Fruit fly (Drosophila melanogaster) whole organism, embryonic: Measurements from ENCODE around the gene mRpS23.

ENCODE experiments used
- Awh ChIP-seq: fragments of 200-800 bp; sonication (Bioruptor generic); IDR thresholded peaks from 2 replicates; pipeline ENCODE4, ENCODE4 v1.3.6; 2022; ENCODE audit warnings: missing biosample characterization, missing genetic modification characterization
- CG10147 ChIP-seq: fragments of 200-800 bp; sonication (Bioruptor generic); optimal IDR thresholded peaks from 2 replicates; lab custom pipeline; 2019; ENCODE audit warnings: missing biosample characterization, mild to moderate bottlenecking, missing genetic modification characterization, moderate library complexity
- CG1024 ChIP-seq: fragments of 200-800 bp; sonication (Bioruptor generic); IDR thresholded peaks from 2 replicates; pipeline ENCODE4 v1.3.6; 2022; ENCODE audit warnings: missing biosample characterization, missing genetic modification characterization
- CG10959 ChIP-seq: fragments of 200-800 bp; sonication (Bioruptor generic); IDR thresholded peaks from 2 replicates; pipeline ENCODE4 v1.3.6; 2022; ENCODE audit warnings: missing biosample characterization, missing genetic modification characterization
- CG11560 ChIP-seq: fragments of 200-800 bp; sonication (Bioruptor generic); IDR thresholded peaks from 3 replicates; pipeline ENCODE4 v1.3.6; 2022; ENCODE audit warnings: missing biosample characterization, missing genetic modification characterization
- CG12219 ChIP-seq: fragments of 200-800 bp; sonication (Bioruptor generic); optimal IDR thresholded peaks from 3 replicates; lab custom pipeline; 2018; ENCODE audit warnings: missing biosample characterization, mild to moderate bottlenecking, missing genetic modification characterization
- CG12236 ChIP-seq: fragments of 200-800 bp; sonication (Bioruptor generic); optimal IDR thresholded peaks from 2 replicates; lab custom pipeline; 2016; ENCODE audit warnings: missing biosample characterization, missing genetic modification characterization
- CG13296 ChIP-seq: fragments of 200-800 bp; sonication (Bioruptor generic); optimal IDR thresholded peaks from 3 replicates; lab custom pipeline; 2018; ENCODE audit warnings: missing biosample characterization, mild to moderate bottlenecking, missing genetic modification characterization
- CG13894 ChIP-seq: fragments of 200-800 bp; sonication (Bioruptor generic); optimal IDR thresholded peaks from 3 replicates; lab custom pipeline; 2018; ENCODE audit warnings: missing biosample characterization, mild to moderate bottlenecking, missing genetic modification characterization, moderate library complexity
- CG1529 ChIP-seq: fragments of 200-800 bp; sonication (Bioruptor generic); optimal IDR thresholded peaks from 3 replicates; lab custom pipeline; 2018; ENCODE audit warnings: missing biosample characterization, missing genetic modification characterization
- CG15479 ChIP-seq: fragments of 200-800 bp; sonication (Bioruptor generic); optimal IDR thresholded peaks from 3 replicates; lab custom pipeline; 2019; ENCODE audit warnings: missing biosample characterization, mild to moderate bottlenecking, missing genetic modification characterization, moderate library complexity
- CG18476 ChIP-seq: fragments of 200-800 bp; sonication (Bioruptor generic); optimal IDR thresholded peaks from 2 replicates; lab custom pipeline; 2016; ENCODE audit warnings: missing biosample characterization, mild to moderate bottlenecking, missing genetic modification characterization
- CG34224 ChIP-seq: fragments of 200-800 bp; sonication (Bioruptor generic); IDR thresholded peaks from 3 replicates; pipeline ENCODE4 v1.3.6; 2022; ENCODE audit warnings: missing biosample characterization, missing genetic modification characterization; ENCODE audit not compliant: partially characterized antibody
- CG42726 ChIP-seq: fragments of 200-800 bp; sonication (Bioruptor generic); IDR thresholded peaks from 2 replicates; pipeline ENCODE4 v1.3.6; 2022; ENCODE audit warnings: missing biosample characterization, missing genetic modification characterization; ENCODE audit not compliant: partially characterized antibody
- CG4360 ChIP-seq: fragments of 200-800 bp; sonication (Bioruptor generic); IDR thresholded peaks from 2 replicates; pipeline ENCODE4 v1.3.6; 2022; ENCODE audit warnings: missing biosample characterization, missing genetic modification characterization
- CG8944 ChIP-seq: fragments of 200-800 bp; sonication (Bioruptor generic); optimal IDR thresholded peaks from 3 replicates; lab custom pipeline; 2016; ENCODE audit warnings: missing biosample characterization, missing genetic modification characterization
- CG9727 ChIP-seq: fragments of 200-800 bp; sonication (Bioruptor generic); optimal IDR thresholded peaks from 3 replicates; lab custom pipeline; 2017; ENCODE audit warnings: missing biosample characterization, mild to moderate bottlenecking, missing genetic modification characterization
- CG9876 ChIP-seq: fragments of 200-800 bp; sonication (Bioruptor generic); optimal IDR thresholded peaks from 2 replicates; lab custom pipeline; 2016; ENCODE audit warnings: missing biosample characterization, missing genetic modification characterization
- CkIIα-i1 ChIP-seq: fragments of 200-800 bp; sonication (Bioruptor generic); IDR thresholded peaks from 2 replicates; pipeline ENCODE4 v1.3.6; 2022; ENCODE audit warnings: missing biosample characterization, missing genetic modification characterization
- Dbx ChIP-seq: fragments of 200-800 bp; sonication (Bioruptor generic); IDR thresholded peaks from 3 replicates; pipeline ENCODE4 v1.3.6; 2022; ENCODE audit warnings: missing biosample characterization, missing genetic modification characterization
- Deaf1 ChIP-seq: fragments of 200-800 bp; optimal IDR thresholded peaks from 3 replicates; lab custom pipeline; 2019; ENCODE audit warnings: missing biosample characterization, mild to moderate bottlenecking, missing genetic modification characterization, moderate library complexity
- Dek ChIP-seq: fragments of 200-800 bp; sonication (Bioruptor generic); optimal IDR thresholded peaks from 3 replicates; lab custom pipeline; 2019; ENCODE audit warnings: missing biosample characterization, mild to moderate bottlenecking, missing genetic modification characterization, moderate library complexity
- Dip2 ChIP-seq: fragments of 200-800 bp; sonication (Bioruptor generic); IDR thresholded peaks from 2 replicates; pipeline ENCODE4 v1.3.6; 2022; ENCODE audit warnings: missing biosample characterization, missing genetic modification characterization
- Elba2 ChIP-seq: fragments of 200-800 bp; sonication (Bioruptor generic); optimal IDR thresholded peaks from 3 replicates; lab custom pipeline; 2016; ENCODE audit warnings: missing biosample characterization, missing genetic modification characterization
- Ets65A ChIP-seq: fragments of 200-800 bp; sonication (Bioruptor generic); peaks from one replicate; lab custom pipeline; 2016; ENCODE audit warnings: missing biosample characterization, missing genetic modification characterization
- H2.0 ChIP-seq: fragments of 200-800 bp; sonication (Bioruptor generic); IDR thresholded peaks from 2 replicates; pipeline ENCODE4 v1.3.6; 2022; ENCODE audit warnings: missing biosample characterization, missing genetic modification characterization
- HLH3B ChIP-seq: fragments of 200-800 bp; sonication (Bioruptor generic); IDR thresholded peaks from 2 replicates; pipeline ENCODE4 v1.3.6; 2022; ENCODE audit warnings: missing biosample characterization, missing genetic modification characterization
- Max ChIP-seq: fragments of 200-800 bp; sonication (Bioruptor generic); optimal IDR thresholded peaks from 2 replicates; lab custom pipeline; 2016; ENCODE audit warnings: missing biosample characterization, mild to moderate bottlenecking, missing genetic modification characterization
- Mrtf ChIP-seq: fragments of 200-800 bp; sonication (Bioruptor generic); IDR thresholded peaks from 3 replicates; pipeline ENCODE4 v1.3.6; 2022; ENCODE audit warnings: missing biosample characterization, missing genetic modification characterization
- Oli ChIP-seq: fragments of 200-800 bp; sonication (Bioruptor generic); optimal IDR thresholded peaks from 2 replicates; lab custom pipeline; 2018; ENCODE audit warnings: missing biosample characterization, mild to moderate bottlenecking, missing genetic modification characterization, moderate library complexity
- Poxn ChIP-seq: fragments of 200-800 bp; sonication (Bioruptor generic); IDR thresholded peaks from 2 replicates; pipeline ENCODE4 v1.3.6; 2022; ENCODE audit warnings: missing biosample characterization, missing genetic modification characterization
- Trl ChIP-seq, 3 experiments: fragments of >200 bp in 2 of 3; fragments of 200-800 bp in 1 of 3; sonication (Bioruptor generic) in 1 of 3; optimal IDR thresholded peaks; 2 replicates in 1 of 3; 3 replicates in 2 of 3; lab custom pipeline; 2016 to 2017; ENCODE audit warnings: missing biosample characterization in 1 of 3, missing genetic modification characterization in 1 of 3
- Xrp1 ChIP-seq: fragments of 200-800 bp; sonication (Bioruptor generic); IDR thresholded peaks from 2 replicates; pipeline ENCODE4 v1.3.6; 2022; ENCODE audit warnings: missing biosample characterization, missing genetic modification characterization
- al ChIP-seq: fragments of 200-800 bp; sonication (Bioruptor generic); IDR thresholded peaks from 2 replicates; pipeline ENCODE4 v1.3.6; 2022; ENCODE audit warnings: missing biosample characterization, missing genetic modification characterization
- bsh ChIP-seq, 2 experiments: fragments of 200-800 bp; sonication (Bioruptor generic); optimal IDR thresholded peaks; 2 replicates each; lab custom pipeline; 2017 to 2018; ENCODE audit warnings: mild to moderate bottlenecking in 2 of 2, missing biosample characterization in 2 of 2, missing genetic modification characterization in 2 of 2, moderate library complexity in 1 of 2
- cad ChIP-seq: fragments of >200 bp; optimal IDR thresholded peaks from 2 replicates; lab custom pipeline; 2017; ENCODE audit warnings: missing biosample characterization, missing genetic modification characterization
- cato ChIP-seq: fragments of 200-800 bp; sonication (Bioruptor generic); optimal IDR thresholded peaks from 2 replicates; lab custom pipeline; 2016; ENCODE audit warnings: missing biosample characterization, missing genetic modification characterization, borderline replicate concordance
- corto ChIP-seq: fragments of 200-800 bp; sonication (Bioruptor generic); optimal IDR thresholded peaks from 2 replicates; lab custom pipeline; 2016; ENCODE audit warnings: missing biosample characterization, mild to moderate bottlenecking, missing genetic modification characterization, moderate library complexity
- da ChIP-seq: fragments of 200-800 bp; sonication (Bioruptor generic); optimal IDR thresholded peaks from 2 replicates; lab custom pipeline; 2016; ENCODE audit warnings: missing biosample characterization, missing genetic modification characterization
- dati ChIP-seq: fragments of 200-800 bp; sonication (Bioruptor generic); IDR thresholded peaks from 2 replicates; pipeline ENCODE4 v1.3.6; 2022; ENCODE audit warnings: missing biosample characterization, missing genetic modification characterization
- fd64A ChIP-seq: fragments of 200-800 bp; sonication (Bioruptor generic); optimal IDR thresholded peaks from 3 replicates; lab custom pipeline; 2018; ENCODE audit warnings: missing biosample characterization, mild to moderate bottlenecking, missing genetic modification characterization
- grn ChIP-seq: fragments of 200-800 bp; sonication (Bioruptor generic); optimal IDR thresholded peaks from 3 replicates; lab custom pipeline; 2017; ENCODE audit warnings: missing biosample characterization, missing genetic modification characterization
- gt ChIP-seq: fragments of 200-800 bp; sonication (Bioruptor generic); IDR thresholded peaks from 2 replicates; pipeline ENCODE4 v1.3.6; 2022; ENCODE audit warnings: missing biosample characterization, missing genetic modification characterization
- pum ChIP-seq: fragments of 200-800 bp; sonication (Bioruptor generic); optimal IDR thresholded peaks from 2 replicates; lab custom pipeline; 2016; ENCODE audit warnings: missing biosample characterization, missing genetic modification characterization
- rib ChIP-seq: fragments of 200-800 bp; sonication (Bioruptor generic); IDR thresholded peaks from 2 replicates; pipeline ENCODE4 v1.3.6; 2022; ENCODE audit warnings: missing biosample characterization, missing genetic modification characterization
- schlank ChIP-seq: fragments of 200-800 bp; sonication (Bioruptor generic); optimal IDR thresholded peaks from 2 replicates; lab custom pipeline; 2018; ENCODE audit warnings: missing biosample characterization, mild to moderate bottlenecking, missing genetic modification characterization
- sima ChIP-seq: fragments of 200-800 bp; sonication (Bioruptor generic); optimal IDR thresholded peaks from 2 replicates; lab custom pipeline; 2016; ENCODE audit warnings: missing biosample characterization, missing genetic modification characterization
- so ChIP-seq: fragments of 200-800 bp; sonication (Bioruptor generic); IDR thresholded peaks from 3 replicates; pipeline ENCODE4 v1.3.6; 2022; ENCODE audit warnings: missing biosample characterization, missing genetic modification characterization
- tio ChIP-seq: fragments of 200-800 bp; sonication (Bioruptor generic); optimal IDR thresholded peaks from 2 replicates; lab custom pipeline; 2017; ENCODE audit warnings: missing biosample characterization, missing genetic modification characterization, inconsistent platforms
- vvl ChIP-seq: fragments of 200-800 bp; sonication (Bioruptor generic); IDR thresholded peaks from 2 replicates; pipeline ENCODE4 v1.3.6; 2022; ENCODE audit warnings: missing biosample characterization, missing genetic modification characterization

The mRpS23 gene

DNA sequence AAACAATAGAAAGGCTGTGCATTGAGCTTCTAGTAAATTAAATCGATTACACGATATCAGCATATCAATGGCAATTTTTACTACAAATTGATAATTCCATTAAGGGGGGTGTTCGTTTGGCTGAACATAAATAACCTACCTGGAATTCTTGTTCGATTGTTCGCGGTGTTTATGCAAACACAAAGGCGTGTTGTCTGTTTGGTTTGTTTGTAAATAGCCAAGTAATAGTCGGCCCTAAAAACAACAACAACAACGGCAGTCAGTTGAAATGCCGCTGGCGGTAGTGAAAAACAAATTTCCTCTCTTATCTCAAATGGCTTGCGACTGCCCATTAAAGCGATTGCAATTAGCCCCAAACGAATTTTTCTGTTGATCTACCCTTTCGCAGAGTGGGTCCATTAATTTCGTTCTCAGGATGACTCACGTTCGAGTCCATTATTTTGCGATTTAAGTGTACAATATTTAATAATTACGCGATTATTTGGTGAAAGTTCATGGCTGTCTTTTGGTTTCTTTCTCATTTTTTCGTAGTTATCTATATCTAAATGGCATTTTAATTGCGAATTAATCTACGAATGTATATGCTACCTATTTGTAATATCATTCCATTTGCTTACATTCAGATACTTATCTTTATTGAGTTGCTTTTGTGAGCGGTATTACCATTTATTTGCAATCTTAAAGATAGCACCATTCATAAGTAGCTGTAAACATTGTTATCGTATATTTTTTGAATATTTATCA, 3.9 kb upstream of the mRpS23 start (continued):
- TF ChIP-seq tio: no peak
- no peak for TF ChIP-seq corto (GFP tag; lab: Kevin White, UChicago)
- no peak for TF ChIP-seq cato (GFP tag; lab: Kevin White, UChicago)
- TF ChIP-seq grn (GFP tag; lab: Kevin White, UChicago): peak; percentile 82
- no peak for TF ChIP-seq Dip2
- peak in 1 of 2 experiments; percentile 31 for TF ChIP-seq bsh (GFP tag; optimal IDR thresholded peaks at IDR 0.05; lab: Kevin White, UChicago)
- TF ChIP-seq CG11560 (tag; lab: Robert Waterston, UW): no peak
- peak; percentile 12 for TF ChIP-seq CG12219 (GFP tag; lab: Kevin White, UChicago)
- TF ChIP-seq CG13894 (tag; lab: Kevin White, UChicago): peak; percentile 54
- TF ChIP-seq Dek (tag; lab: Kevin White, UChicago): peak; percentile 27
- TF ChIP-seq CG13296: peak; percentile 67
- no peak for TF ChIP-seq Max (GFP tag; lab: Kevin White, UChicago)
- peak; percentile 33 for TF ChIP-seq CG9727
- no peak for TF ChIP-seq dati (GFP tag; lab: Robert Waterston, UW)
- peak; percentile 12; the same call in 1 of the 2 replicates for TF ChIP-seq HLH3B (GFP tag; lab: Robert Waterston, UW)
- TF ChIP-seq al (GFP tag; lab: Robert Waterston, UW): no peak
- TF ChIP-seq cad (GFP tag; lab: Kevin White, UChicago): no peak
- TF ChIP-seq sima (GFP tag; lab: Kevin White, UChicago): no peak
- no peak for TF ChIP-seq Trl (optimal IDR thresholded peaks at IDR 0.05; lab: Kevin White, UChicago)
- TF ChIP-seq Trl (GFP tag; optimal IDR thresholded peaks at IDR 0.05; lab: Kevin White, UChicago): peak; percentile 19
- TF ChIP-seq schlank (tag; lab: Kevin White, UChicago): peak; percentile 11
- no peak for TF ChIP-seq CG1024 (GFP tag; lab: Robert Waterston, UW)
- TF ChIP-seq Dbx (GFP tag; lab: Robert Waterston, UW): 0 out of 3 replicates have a peak, but pooled peaks have one; percentile 29
- no peak for TF ChIP-seq CG10147 (GFP tag; lab: Kevin White, UChicago)
- TF ChIP-seq pum (GFP tag; lab: Kevin White, UChicago): no peak
- no peak for TF ChIP-seq Poxn (GFP tag; lab: Robert Waterston, UW)

DNA sequence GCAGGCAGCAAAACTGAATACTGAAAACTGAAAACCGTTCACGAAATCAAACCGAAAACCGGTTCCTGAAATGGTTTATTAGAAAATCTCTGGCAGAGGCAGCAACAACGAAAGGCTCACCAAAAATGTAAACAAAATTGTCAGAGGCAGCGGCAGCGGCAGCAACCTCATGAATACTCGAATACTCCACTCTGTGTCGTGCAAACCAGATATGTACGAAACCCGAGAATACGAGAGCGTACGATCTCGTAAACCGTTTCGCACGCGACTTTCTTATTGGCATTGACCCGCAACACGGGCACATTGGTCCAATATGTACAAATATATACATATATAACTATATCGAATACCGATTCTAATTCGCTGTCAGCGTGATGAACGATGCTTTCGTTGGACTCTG, 2.7 kb upstream of the mRpS23 start:
- TF ChIP-seq CG18476 (GFP tag; lab: Kevin White, UChicago) (no peak), CG42726 (GFP tag; lab: Robert Waterston, UW) (no peak), H2.0 (GFP tag; lab: Robert Waterston, UW) (no peak), Ets65A (no peak), da (GFP tag; lab: Kevin White, UChicago) (no peak), Awh (GFP tag; lab: Robert Waterston, UW) (no peak), CkIIα-i1 (GFP tag; lab: Robert Waterston, UW) (no peak), gt (GFP tag; lab: Robert Waterston, UW) (no peak), CG15479 (no peak), Xrp1 (GFP tag; lab: Robert Waterston, UW) (no peak), rib (GFP tag; lab: Robert Waterston, UW) (no peak), so (GFP tag; lab: Robert Waterston, UW) (peak; percentile 32; the same call in 1 of the 3 replicates), fd64A (no peak), CG8944 (GFP tag; lab: Kevin White, UChicago) (no peak), CG12236 (GFP tag; lab: Kevin White, UChicago) (no peak), CG13894 (tag; lab: Kevin White, UChicago) (peak; percentile 25), Deaf1 (tag; lab: Kevin White, UChicago) (peak; percentile 56), CG34224 (GFP tag; lab: Robert Waterston, UW) (0 out of 3 replicates have a peak, but pooled peaks have one; percentile 34), vvl (GFP tag; lab: Robert Waterston, UW) (0 out of 2 replicates have a peak, but pooled peaks have one; percentile 52), Elba2 (GFP tag; lab: Kevin White, UChicago) (peak; percentile 41), CG10959 (no peak), CG9876 (GFP tag; lab: Kevin White, UChicago) (no peak), Oli (tag; lab: Kevin White, UChicago) (no peak), Mrtf (GFP tag; lab: Robert Waterston, UW) (no peak), CG1529 (GFP tag; lab: Kevin White, UChicago) (no peak), CG4360 (0 out of 2 replicates have a peak, but pooled peaks have one; percentile 18)
